Worm (Caenorhabditis elegans) whole organism, L4 larva: ENCODE data around the gene F21D5.9.

ENCODE experiments used
- F10B5.3 ChIP-seq: sonication (generic microtip); optimal IDR thresholded peaks from 2 replicates; lab custom pipeline; 2016; ENCODE audit warnings: mild to moderate bottlenecking, missing genetic modification characterization, missing compliant biosample characterization
- F26F4.8 ChIP-seq: fragments of 200-800 bp; sonication (Bioruptor generic); conservative IDR thresholded peaks from 2 replicates; pipeline ENCODE4 v1.3.6; 2022; ENCODE audit warnings: missing genetic modification characterization, missing compliant biosample characterization
- T20F7.1 ChIP-seq: fragments of 200-800 bp; sonication (Bioruptor generic); optimal IDR thresholded peaks from 2 replicates; lab custom pipeline; 2018; ENCODE audit warnings: mild to moderate bottlenecking, missing genetic modification characterization, missing compliant biosample characterization
- T26A8.4 ChIP-seq: fragments of 200-800 bp; sonication (Bioruptor generic); IDR thresholded peaks from 2 replicates; pipeline ENCODE4 v1.3.6; 2022; ENCODE audit warnings: missing genetic modification characterization, missing compliant biosample characterization
- Y75B8A.6 ChIP-seq: fragments of 200-800 bp; sonication (Bioruptor generic); IDR thresholded peaks from 2 replicates; pipeline ENCODE4 v1.3.6; 2022; ENCODE audit warnings: missing genetic modification reagents, missing genetic modification characterization, missing compliant biosample characterization
- ZK337.2 ChIP-seq: fragments of 200-800 bp; sonication (Bioruptor generic); IDR thresholded peaks from 2 replicates; pipeline ENCODE4 v1.3.6; 2022; ENCODE audit warnings: missing genetic modification reagents, missing genetic modification characterization, missing compliant biosample characterization
- aha-1 ChIP-seq: fragments of 150-350 bp; peaks from one replicate; lab custom pipeline; 2014; ENCODE audit warnings: missing biosample characterization, missing genetic modification characterization
- arid-1 ChIP-seq: fragments of 200-800 bp; sonication (Bioruptor generic); conservative IDR thresholded peaks from 2 replicates; pipeline ENCODE4 v1.3.6; 2022; ENCODE audit warnings: missing genetic modification reagents, missing genetic modification characterization, missing compliant biosample characterization
- ceh-44 ChIP-seq: fragments of 200-800 bp; sonication (Bioruptor generic); IDR thresholded peaks from 2 replicates; pipeline ENCODE4 v1.3.6; 2022; ENCODE audit warnings: missing genetic modification reagents, missing genetic modification characterization, missing compliant biosample characterization
- daf-16 ChIP-seq, 3 experiments: sonication (generic microtip); optimal IDR thresholded peaks; 2 replicates each; lab custom pipeline; 2016 to 2017; ENCODE audit warnings: missing genetic modification characterization in 3 of 3, missing genetic modification reagents in 3 of 3, mild to moderate bottlenecking in 2 of 3, missing compliant biosample characterization in 2 of 3, missing biosample characterization in 1 of 3, moderate library complexity in 1 of 3
- daf-19 ChIP-seq: fragments of 200-800 bp; sonication (Bioruptor generic); conservative IDR thresholded peaks from 2 replicates; pipeline ENCODE4 v1.3.6; 2022; ENCODE audit warnings: missing genetic modification characterization, missing compliant biosample characterization
- dmd-9 ChIP-seq: fragments of 200-800 bp; sonication (Bioruptor generic); IDR thresholded peaks from 2 replicates; pipeline ENCODE4 v1.3.6; 2022; ENCODE audit warnings: missing genetic modification reagents, missing genetic modification characterization, missing compliant biosample characterization
- dpl-1 ChIP-seq: fragments of 150-350 bp; optimal IDR thresholded peaks from 2 replicates; lab custom pipeline; 2014; ENCODE audit warnings: missing biosample characterization, missing genetic modification reagents, missing genetic modification characterization
- duxl-1 ChIP-seq: sonication (generic microtip); optimal IDR thresholded peaks from 2 replicates; lab custom pipeline; 2016; ENCODE audit warnings: mild to moderate bottlenecking, missing genetic modification characterization, moderate library complexity, missing compliant biosample characterization; ENCODE audit not compliant: poor library complexity
- dve-1 ChIP-seq: sonication (generic microtip); optimal IDR thresholded peaks from 2 replicates; lab custom pipeline; 2017; ENCODE audit warnings: antibody characterized with exemption, mild to moderate bottlenecking, missing genetic modification characterization, missing compliant biosample characterization; ENCODE audit not compliant: insufficient read depth
- egl-27 ChIP-seq: sonication (generic microtip); optimal IDR thresholded peaks from 3 replicates; lab custom pipeline; 2017; ENCODE audit warnings: missing biosample characterization, missing genetic modification reagents, missing genetic modification characterization
- hlh-11 ChIP-seq: fragments of 200-800 bp; sonication (Bioruptor generic); optimal IDR thresholded peaks from 2 replicates; lab custom pipeline; 2018; ENCODE audit warnings: mild to moderate bottlenecking, missing genetic modification characterization, missing compliant biosample characterization
- hlh-30 ChIP-seq: sonication (generic microtip); optimal IDR thresholded peaks from 2 replicates; lab custom pipeline; 2017; ENCODE audit warnings: antibody characterized with exemption, mild to moderate bottlenecking, missing genetic modification characterization, missing compliant biosample characterization; ENCODE audit not compliant: insufficient read depth
- hmg-1.1 ChIP-seq: fragments of 200-800 bp; sonication (Bioruptor generic); IDR thresholded peaks from 2 replicates; pipeline ENCODE4 v1.3.6; 2022; ENCODE audit warnings: missing genetic modification reagents, missing genetic modification characterization, missing compliant biosample characterization
- lin-1 ChIP-seq: fragments of 200-800 bp; sonication (Bioruptor generic); IDR thresholded peaks from 2 replicates; pipeline ENCODE4 v1.3.6; 2022; ENCODE audit warnings: missing genetic modification reagents, missing genetic modification characterization, missing compliant biosample characterization
- lin-13 ChIP-seq: fragments of 150-350 bp; optimal IDR thresholded peaks from 2 replicates; lab custom pipeline; 2014; ENCODE audit warnings: missing biosample characterization, missing genetic modification reagents, missing genetic modification characterization
- lin-39 ChIP-seq: fragments of 150-350 bp; optimal IDR thresholded peaks from 2 replicates; lab custom pipeline; 2014; ENCODE audit warnings: missing biosample characterization, missing genetic modification reagents, missing genetic modification characterization
- lir-3 ChIP-seq: sonication (generic microtip); optimal IDR thresholded peaks from 2 replicates; lab custom pipeline; 2016; ENCODE audit warnings: mild to moderate bottlenecking, missing genetic modification characterization, missing compliant biosample characterization
- lsy-2 ChIP-seq, 2 experiments: fragments of 150-350 bp in 1 of 2; sonication (generic microtip) in 1 of 2; optimal IDR thresholded peaks; 2 replicates each; lab custom pipeline; 2014 to 2017; ENCODE audit warnings: missing biosample characterization in 2 of 2, missing genetic modification characterization in 2 of 2
- madf-9 ChIP-seq: fragments of 200-800 bp; sonication (Bioruptor generic); conservative IDR thresholded peaks from 2 replicates; pipeline ENCODE4 v1.3.6; 2022; ENCODE audit warnings: missing genetic modification reagents, missing genetic modification characterization, missing compliant biosample characterization
- mdl-1 ChIP-seq, 2 experiments: fragments of 150-350 bp in 1 of 2; sonication (generic microtip) in 1 of 2; optimal IDR thresholded peaks; 2 replicates each; lab custom pipeline; 2014 to 2017; ENCODE audit warnings: missing biosample characterization in 2 of 2, missing genetic modification characterization in 2 of 2
- nhr-11 ChIP-seq: fragments of 150-350 bp; optimal IDR thresholded peaks from 2 replicates; lab custom pipeline; 2014; ENCODE audit warnings: missing biosample characterization, missing genetic modification characterization
- nhr-28 ChIP-seq: fragments of 150-350 bp; optimal IDR thresholded peaks from 2 replicates; lab custom pipeline; 2014; ENCODE audit warnings: missing biosample characterization, missing genetic modification characterization
- nhr-42 ChIP-seq: fragments of 200-800 bp; sonication (Bioruptor generic); IDR thresholded peaks from 2 replicates; pipeline ENCODE4 v1.3.6; 2022; ENCODE audit warnings: missing genetic modification characterization, missing compliant biosample characterization
- php-3 ChIP-seq: fragments of 200-800 bp; sonication (Bioruptor generic); IDR thresholded peaks from 2 replicates; pipeline ENCODE4 v1.3.6; 2022; ENCODE audit warnings: missing genetic modification reagents, missing genetic modification characterization, missing compliant biosample characterization
- pqm-1 ChIP-seq: sonication (generic microtip); optimal IDR thresholded peaks from 2 replicates; lab custom pipeline; 2017; ENCODE audit warnings: missing biosample characterization, missing genetic modification characterization
- rbr-2 ChIP-seq: sonication (generic microtip); optimal IDR thresholded peaks from 2 replicates; lab custom pipeline; 2016; ENCODE audit warnings: missing genotype, missing genetic modification characterization, missing compliant biosample characterization
- sdz-12 ChIP-seq: fragments of 200-800 bp; sonication (Bioruptor generic); optimal IDR thresholded peaks from 2 replicates; lab custom pipeline; 2018; ENCODE audit warnings: mild to moderate bottlenecking, missing genetic modification characterization, missing compliant biosample characterization
- skn-1 ChIP-seq: fragments of 150-350 bp; optimal IDR thresholded peaks from 2 replicates; lab custom pipeline; 2014; ENCODE audit warnings: missing biosample characterization, missing genetic modification characterization
- snpc-1.2 ChIP-seq: fragments of 200-800 bp; sonication (Bioruptor generic); IDR thresholded peaks from 2 replicates; pipeline ENCODE4 v1.3.6; 2022; ENCODE audit warnings: missing genetic modification reagents, missing genetic modification characterization, missing compliant biosample characterization
- spr-1 ChIP-seq: sonication (generic microtip); optimal IDR thresholded peaks from 2 replicates; lab custom pipeline; 2016; ENCODE audit warnings: mild to moderate bottlenecking, missing genetic modification characterization, missing compliant biosample characterization
- tra-1 ChIP-seq: fragments of 200-800 bp; sonication (Bioruptor generic); IDR thresholded peaks from 2 replicates; pipeline ENCODE4 v1.3.6; 2022; ENCODE audit warnings: missing genetic modification reagents, missing genetic modification characterization, missing compliant biosample characterization
- unc-62 ChIP-seq, 3 experiments: fragments of 150-350 bp in 1 of 3; sonication (generic microtip); optimal IDR thresholded peaks in 2 of 3; peaks in 1 of 3; 1 replicate in 1 of 3; 2 replicates in 2 of 3; lab custom pipeline; 2014 to 2017; ENCODE audit warnings: missing biosample characterization in 3 of 3, missing genetic modification characterization in 3 of 3, missing genetic modification reagents in 3 of 3, missing genotype in 1 of 3
- vab-7 ChIP-seq: fragments of 200-800 bp; sonication (Bioruptor generic); IDR thresholded peaks from 2 replicates; pipeline ENCODE4 v1.3.6; 2022; ENCODE audit warnings: missing genetic modification reagents, missing genetic modification characterization, missing compliant biosample characterization
- zfp-2 ChIP-seq: sonication (generic microtip); optimal IDR thresholded peaks from 2 replicates; lab custom pipeline; 2016; ENCODE audit warnings: mild to moderate bottlenecking, missing genetic modification characterization, missing compliant biosample characterization

F21D5.9 gene

ce11 chrIV:8752492-8752891, 28.7 kb downstream of the F21D5.9 start:
- TF ChIP-seq dpl-1 (GFP tag; lab: Kevin White, UChicago) (no peak), snpc-1.2 (GFP tag; lab: Robert Waterston, UW) (peak; percentile 34; the same call in 1 of the 2 replicates)
- TF ChIP-seq, all 104 proteins: peak for 1

ce11 chrIV:8754146-8754545, 30.3 kb downstream of the F21D5.9 start:
- 0 out of 2 replicates have a peak, but pooled peaks have one; percentile 6 for TF ChIP-seq snpc-1.2 (GFP tag; lab: Robert Waterston, UW)
- TF ChIP-seq dmd-9, result no peak
- no peak for TF ChIP-seq duxl-1 (tag; lab: Kevin White, UChicago)
- no peak for TF ChIP-seq pqm-1 (tag; lab: Kevin White, UChicago)

ce11 chrIV:8754727-8755126, 30.9 kb downstream of the F21D5.9 start, which contains the start of gene elli-1:
TSS of gene elli-1 (minus strand) at chrIV:8754827.
- TF ChIP-seq dmd-9 (no peak), Y75B8A.6 (GFP tag; lab: Robert Waterston, UW) (no peak), daf-19 (GFP tag; lab: Robert Waterston, UW) (no peak), nhr-42 (GFP tag; lab: Robert Waterston, UW) (no peak), hlh-30 (tag; lab: Kevin White, UChicago) (no peak), pqm-1 (tag; lab: Kevin White, UChicago) (no peak), sdz-12 (GFP tag; lab: Kevin White, UChicago) (no peak), dve-1 (no peak), egl-27 (tag; lab: Kevin White, UChicago) (no peak), spr-1 (tag; lab: Kevin White, UChicago) (no peak), lin-39 (tag; lab: Kevin White, UChicago) (no peak), vab-7 (GFP tag; lab: Robert Waterston, UW) (no peak), madf-9 (GFP tag; lab: Robert Waterston, UW) (no peak), nhr-28 (tag; lab: Kevin White, UChicago) (no peak), F10B5.3 (no peak), daf-16 (GFP tag; optimal IDR thresholded peaks at IDR 0.05; lab: Kevin White, UChicago) (no peak), daf-16 (tag; optimal IDR thresholded peaks at IDR 0.05; lab: Kevin White, UChicago) (no peak), zfp-2 (no peak)

- TF ChIP-seq lin-13 (no peak), T26A8.4 (GFP tag; lab: Robert Waterston, UW) (no peak; the same call in 1 of the 2 replicates), skn-1 (no peak), F26F4.8 (GFP tag; lab: Robert Waterston, UW) (no peak), ceh-44 (no peak), dve-1 (peak; percentile 59), aha-1 (tag; lab: Kevin White, UChicago) (peak; percentile 12), T20F7.1 (GFP tag; lab: Kevin White, UChicago) (no peak), rbr-2 (tag; lab: Kevin White, UChicago) (no peak), nhr-28 (tag; lab: Kevin White, UChicago) (peak; percentile 61), pqm-1 (tag; lab: Kevin White, UChicago) (peak; percentile 89), daf-19 (GFP tag; lab: Robert Waterston, UW) (no peak), tra-1 (0 out of 2 replicates have a peak, but pooled peaks have one; percentile 44), duxl-1 (tag; lab: Kevin White, UChicago) (no peak), lin-1 (peak; percentile 71; the same call in 1 of the 2 replicates), lir-3 (tag; lab: Kevin White, UChicago) (no peak), spr-1 (tag; lab: Kevin White, UChicago) (no peak), daf-16 (GFP tag; optimal IDR thresholded peaks at IDR 0.05; lab: Kevin White, UChicago) (no peak), daf-16 (tag; optimal IDR thresholded peaks at IDR 0.05; lab: Kevin White, UChicago) (peak; percentile 72), php-3 (GFP tag; lab: Robert Waterston, UW) (no peak), mdl-1 (tag; optimal IDR thresholded peaks at IDR 0.05; lab: Kevin White, UChicago) (peak in 1 of 2 experiments; percentile 14), ZK337.2 (GFP tag; lab: Robert Waterston, UW) (no peak), nhr-11 (tag; lab: Kevin White, UChicago) (peak; percentile 7), arid-1 (GFP tag; lab: Robert Waterston, UW) (no peak), hlh-11 (tag; lab: Kevin White, UChicago) (peak; percentile 73), hmg-1.1 (GFP tag; lab: Robert Waterston, UW) (no peak), lsy-2 (tag; optimal IDR thresholded peaks at IDR 0.05; lab: Kevin White, UChicago) (peak in 1 of 2 experiments; percentile 4), unc-62 (GFP tag; optimal IDR thresholded peaks at IDR 0.05 in 1 of 2; lab: Kevin White, UChicago) (peak in 1 of 2 experiments; percentile 74), unc-62 (tag; optimal IDR thresholded peaks at IDR 0.05; lab: Kevin White, UChicago) (no peak)
Observed at ce11 chrIV:8757729-8758128, 33.9 kb downstream of the F21D5.9 start.
